Worm (Caenorhabditis elegans): ENCODE results near the gene lron-3.

ce11 chrX:15552024-15552769 lies 5.6 kb downstream of the lron-3 start:
- TF ChIP-seq ama-1 (optimal IDR thresholded peaks at IDR 0.05) (no peak), aly-2 (tag; optimal IDR thresholded peaks at IDR 0.05) (no peak), ZK546.5 (tag; optimal IDR thresholded peaks at IDR 0.05) (no peak), nhr-23 (tag; optimal IDR thresholded peaks at IDR 0.05) (no peak), unc-55 (GFP tag; optimal IDR thresholded peaks at IDR 0.05) (no peak), dmd-4 (tag; optimal IDR thresholded peaks at IDR 0.05) (no peak)

Measured in whole organism, L2 larva.